Fruit fly (Drosophila melanogaster) whole organism, embryonic: ENCODE measurements around the gene dre4.

Experiments used
- CG10462 ChIP-seq: fragments of 200-800 bp; sonication (Bioruptor generic); optimal IDR thresholded peaks from 2 replicates; lab custom pipeline; 2016; ENCODE audit warnings: missing biosample characterization, missing genetic modification characterization
- CG11456 ChIP-seq: fragments of 200-800 bp; sonication (Bioruptor generic); IDR thresholded peaks from 3 replicates; pipeline ENCODE4 v1.3.6; 2022; ENCODE audit warnings: missing biosample characterization, missing genetic modification characterization
- CG15514 ChIP-seq: fragments of 200-800 bp; sonication (Bioruptor generic); optimal IDR thresholded peaks from 3 replicates; lab custom pipeline; 2017; ENCODE audit warnings: missing biosample characterization, missing genetic modification characterization, mild to moderate bottlenecking, moderate library complexity, missing genetic modification reagents
- CG1832 ChIP-seq: fragments of 200-800 bp; sonication (Bioruptor generic); optimal IDR thresholded peaks from 2 replicates; lab custom pipeline; 2017; ENCODE audit warnings: missing biosample characterization, mild to moderate bottlenecking, missing genetic modification characterization, inconsistent platforms
- CG2712 ChIP-seq: fragments of 200-800 bp; optimal IDR thresholded peaks from 3 replicates; lab custom pipeline; 2019; ENCODE audit warnings: missing biosample characterization, mild to moderate bottlenecking, missing genetic modification characterization, moderate library complexity
- CG33213 ChIP-seq: fragments of 200-800 bp; sonication (Bioruptor generic); optimal IDR thresholded peaks from 3 replicates; lab custom pipeline; 2016; ENCODE audit warnings: missing biosample characterization, missing genetic modification characterization
- CG4360 ChIP-seq: fragments of 200-800 bp; sonication (Bioruptor generic); IDR thresholded peaks from 2 replicates; pipeline ENCODE4 v1.3.6; 2022; ENCODE audit warnings: missing biosample characterization, missing genetic modification characterization
- CG4404 ChIP-seq: fragments of 200-800 bp; sonication (Bioruptor generic); IDR thresholded peaks from 2 replicates; pipeline ENCODE4 v1.3.6; 2022; ENCODE audit warnings: missing biosample characterization, missing genetic modification characterization
- CG7372 ChIP-seq: fragments of 200-800 bp; sonication (Bioruptor generic); IDR thresholded peaks from 2 replicates; pipeline ENCODE4 v1.3.6; 2022; ENCODE audit warnings: missing biosample characterization, missing genetic modification characterization
- CG7786 ChIP-seq: fragments of 200-800 bp; sonication (Bioruptor generic); optimal IDR thresholded peaks from 2 replicates; lab custom pipeline; 2016; ENCODE audit warnings: missing biosample characterization, missing genetic modification characterization
- CG9797 ChIP-seq: fragments of 200-800 bp; sonication (Bioruptor generic); optimal IDR thresholded peaks from 3 replicates; lab custom pipeline; 2018; ENCODE audit warnings: missing biosample characterization, mild to moderate bottlenecking, missing genetic modification characterization
- CG9932 ChIP-seq: fragments of 200-800 bp; sonication (Bioruptor generic); IDR thresholded peaks from 2 replicates; pipeline ENCODE4 v1.3.6; 2022; ENCODE audit warnings: missing biosample characterization, missing genetic modification characterization
- CkIIα-i1 ChIP-seq: fragments of 200-800 bp; sonication (Bioruptor generic); IDR thresholded peaks from 2 replicates; pipeline ENCODE4 v1.3.6; 2022; ENCODE audit warnings: missing biosample characterization, missing genetic modification characterization
- D ChIP-seq, 2 experiments: fragments of 200-800 bp in 1 of 2; fragments of >200 bp in 1 of 2; sonication (Bioruptor generic) in 1 of 2; optimal IDR thresholded peaks; 2 replicates in 1 of 2; 3 replicates in 1 of 2; lab custom pipeline; 2017; ENCODE audit warnings: mild to moderate bottlenecking in 1 of 2, missing biosample characterization in 1 of 2, missing genetic modification characterization in 1 of 2, missing genetic modification reagents in 1 of 2
- Dbx ChIP-seq: fragments of 200-800 bp; sonication (Bioruptor generic); IDR thresholded peaks from 3 replicates; pipeline ENCODE4 v1.3.6; 2022; ENCODE audit warnings: missing biosample characterization, missing genetic modification characterization
- Dip3 ChIP-seq: fragments of 200-800 bp; sonication (Bioruptor generic); optimal IDR thresholded peaks from 3 replicates; lab custom pipeline; 2016; ENCODE audit warnings: missing biosample characterization, missing genetic modification characterization
- Elba2 ChIP-seq: fragments of 200-800 bp; sonication (Bioruptor generic); optimal IDR thresholded peaks from 3 replicates; lab custom pipeline; 2016; ENCODE audit warnings: missing biosample characterization, missing genetic modification characterization
- HLHmδ ChIP-seq: fragments of 200-800 bp; sonication (Bioruptor generic); optimal IDR thresholded peaks from 2 replicates; lab custom pipeline; 2018; ENCODE audit warnings: missing biosample characterization, mild to moderate bottlenecking, missing genetic modification characterization, moderate library complexity
- Kr ChIP-seq: fragments of 200-800 bp; sonication (Bioruptor generic); optimal IDR thresholded peaks from 2 replicates; lab custom pipeline; 2017; ENCODE audit warnings: missing biosample characterization, mild to moderate bottlenecking, missing genetic modification characterization
- NC2α ChIP-seq: fragments of 200-800 bp; sonication (Bioruptor generic); optimal IDR thresholded peaks from 2 replicates; lab custom pipeline; 2016; ENCODE audit warnings: missing biosample characterization, missing genetic modification characterization
- Nf-YA ChIP-seq: fragments of 200-800 bp; sonication (Bioruptor generic); IDR thresholded peaks from 2 replicates; pipeline ENCODE4 v1.3.6; 2022; ENCODE audit warnings: missing biosample characterization, missing genetic modification characterization
- Nf-YB ChIP-seq: fragments of 200-800 bp; sonication (Bioruptor generic); optimal IDR thresholded peaks from 3 replicates; lab custom pipeline; 2019; ENCODE audit warnings: missing biosample characterization, mild to moderate bottlenecking, missing genetic modification characterization, moderate library complexity
- Nf-YC ChIP-seq: fragments of 200-800 bp; optimal IDR thresholded peaks from 3 replicates; lab custom pipeline; 2019; ENCODE audit warnings: missing biosample characterization, mild to moderate bottlenecking, missing genetic modification characterization, moderate library complexity
- Opbp ChIP-seq: fragments of 200-800 bp; sonication (Bioruptor generic); IDR thresholded peaks from 3 replicates; pipeline ENCODE4 v1.3.6; 2022; ENCODE audit warnings: missing biosample characterization, missing genetic modification characterization; ENCODE audit not compliant: partially characterized antibody
- Optix ChIP-seq: fragments of 200-800 bp; sonication (Bioruptor generic); IDR thresholded peaks from 3 replicates; pipeline ENCODE4 v1.3.6; 2022; ENCODE audit warnings: missing biosample characterization, missing genetic modification characterization
- Ptx1 ChIP-seq: fragments of 200-800 bp; sonication (Bioruptor generic); IDR thresholded peaks from 2 replicates; pipeline ENCODE4 v1.3.6; 2022; ENCODE audit warnings: missing biosample characterization, missing genetic modification characterization
- Side ChIP-seq: fragments of 200-800 bp; sonication (Bioruptor generic); optimal IDR thresholded peaks from 2 replicates; lab custom pipeline; 2016; ENCODE audit warnings: missing biosample characterization, missing genetic modification characterization
- Trl ChIP-seq, 3 experiments: fragments of >200 bp in 2 of 3; fragments of 200-800 bp in 1 of 3; sonication (Bioruptor generic) in 1 of 3; optimal IDR thresholded peaks; 2 replicates in 1 of 3; 3 replicates in 2 of 3; lab custom pipeline; 2016 to 2017; ENCODE audit warnings: missing biosample characterization in 1 of 3, missing genetic modification characterization in 1 of 3
- Xbp1 ChIP-seq: fragments of 200-800 bp; sonication (Bioruptor generic); optimal IDR thresholded peaks from 3 replicates; lab custom pipeline; 2016; ENCODE audit warnings: missing biosample characterization, mild to moderate bottlenecking, missing genetic modification characterization
- ara ChIP-seq: fragments of 200-800 bp; sonication (Bioruptor generic); IDR thresholded peaks from 2 replicates; pipeline ENCODE4 v1.3.6; 2022; ENCODE audit warnings: missing biosample characterization, missing genetic modification characterization
- btn ChIP-seq: fragments of 200-800 bp; sonication (Bioruptor generic); optimal IDR thresholded peaks from 2 replicates; lab custom pipeline; 2016; ENCODE audit warnings: missing biosample characterization, missing genetic modification characterization
- cas ChIP-seq: fragments of 200-800 bp; sonication (Bioruptor generic); IDR thresholded peaks from 2 replicates; pipeline ENCODE4 v1.3.6; 2022; ENCODE audit warnings: missing biosample characterization, missing genetic modification characterization
- caup ChIP-seq: fragments of 200-800 bp; sonication (Bioruptor generic); optimal IDR thresholded peaks from 3 replicates; lab custom pipeline; 2017; ENCODE audit warnings: missing biosample characterization, mild to moderate bottlenecking, missing genetic modification characterization, moderate library complexity; ENCODE audit not compliant: severe bottlenecking
- chinmo ChIP-seq: fragments of 200-800 bp; sonication (Bioruptor generic); IDR thresholded peaks from 4 replicates; pipeline ENCODE4 v1.3.6; 2022; ENCODE audit warnings: missing biosample characterization, missing genetic modification characterization; ENCODE audit not compliant: partially characterized antibody
- ci ChIP-seq: fragments of 200-800 bp; sonication (Bioruptor generic); IDR thresholded peaks from 3 replicates; pipeline ENCODE4 v1.3.6; 2022; ENCODE audit warnings: missing biosample characterization, missing genetic modification characterization
- dpn ChIP-seq, 2 experiments: fragments of 200-800 bp; sonication (Bioruptor generic); optimal IDR thresholded peaks; 3 replicates each; lab custom pipeline; 2016; ENCODE audit warnings: missing biosample characterization in 2 of 2, missing genetic modification characterization in 2 of 2
- gcm ChIP-seq: fragments of 200-800 bp; sonication (Bioruptor generic); optimal IDR thresholded peaks from 2 replicates; lab custom pipeline; 2019; ENCODE audit warnings: missing biosample characterization, mild to moderate bottlenecking, missing genetic modification characterization, moderate library complexity
- lola ChIP-seq, 3 experiments: fragments of >200 bp in 2 of 3; fragments of 200-800 bp in 1 of 3; sonication (Bioruptor generic) in 1 of 3; optimal IDR thresholded peaks; 2 replicates each; lab custom pipeline; 2017 to 2019; ENCODE audit warnings: missing biosample characterization in 3 of 3, missing genetic modification characterization in 3 of 3, mild to moderate bottlenecking in 1 of 3, moderate library complexity in 1 of 3
- lov ChIP-seq, 2 experiments: fragments of 200-800 bp in 1 of 2; fragments of >200 bp in 1 of 2; sonication (Bioruptor generic) in 1 of 2; IDR thresholded peaks in 1 of 2; optimal IDR thresholded peaks in 1 of 2; 2 replicates in 1 of 2; 3 replicates in 1 of 2; pipeline versions ENCODE4 v1.3.6 to Lab custom; 2017 to 2022; ENCODE audit warnings: missing biosample characterization in 1 of 2, missing genetic modification characterization in 1 of 2
- prd ChIP-seq, 3 experiments: fragments of >200 bp in 2 of 3; fragments of 200-800 bp in 1 of 3; sonication (Bioruptor generic) in 1 of 3; optimal IDR thresholded peaks in 2 of 3; IDR thresholded peaks in 1 of 3; 2 replicates in 2 of 3; 3 replicates in 1 of 3; pipeline versions ENCODE4 v1.3.6 to Lab custom; 2017 to 2022; ENCODE audit warnings: missing biosample characterization in 1 of 3, missing genetic modification characterization in 1 of 3
- pros ChIP-seq: fragments of 200-800 bp; sonication (Bioruptor generic); optimal IDR thresholded peaks from 3 replicates; lab custom pipeline; 2019; ENCODE audit warnings: missing biosample characterization, mild to moderate bottlenecking, missing genetic modification characterization, moderate library complexity
- seq ChIP-seq: fragments of 200-800 bp; sonication (Bioruptor generic); IDR thresholded peaks from 2 replicates; pipeline ENCODE4 v1.3.6; 2022; ENCODE audit warnings: missing biosample characterization, missing genetic modification characterization
- sr ChIP-seq: fragments of 200-800 bp; sonication (Bioruptor generic); IDR thresholded peaks from 3 replicates; pipeline ENCODE4 v1.3.6; 2022; ENCODE audit warnings: missing biosample characterization, missing genetic modification characterization
- tgo ChIP-seq: fragments of 200-800 bp; sonication (Bioruptor generic); IDR thresholded peaks from 3 replicates; pipeline ENCODE4 v1.3.6; 2022; ENCODE audit warnings: missing biosample characterization, missing genetic modification characterization
- tll ChIP-seq, 2 experiments: fragments of 200-800 bp in 1 of 2; fragments of >200 bp in 1 of 2; sonication (Bioruptor generic) in 1 of 2; optimal IDR thresholded peaks; 2 replicates each; lab custom pipeline; 2017 to 2019; ENCODE audit warnings: missing biosample characterization in 2 of 2, missing genetic modification characterization in 2 of 2, mild to moderate bottlenecking in 1 of 2, moderate library complexity in 1 of 2
- trh ChIP-seq: fragments of 200-800 bp; sonication (Bioruptor generic); optimal IDR thresholded peaks from 2 replicates; lab custom pipeline; 2016; ENCODE audit warnings: missing biosample characterization, missing genetic modification characterization

The dre4 gene

dm6 chr3L:1920051-1920450 is 43.9 kb upstream of the dre4 start:
- TF ChIP-seq CkIIα-i1 (no peak), HLHmδ (GFP tag; lab: Kevin White, UChicago) (no peak), Nf-YA (GFP tag; lab: Robert Waterston, UW) (0 out of 2 replicates have a peak, but pooled peaks have one; percentile 34), seq (GFP tag; lab: Robert Waterston, UW) (peak; percentile 26; the same call in 1 of the 2 replicates), lola (GFP tag; optimal IDR thresholded peaks at IDR 0.05; lab: Kevin White, UChicago) (no peak), NC2α (GFP tag; lab: Kevin White, UChicago) (no peak), Dbx (GFP tag; lab: Robert Waterston, UW) (0 out of 3 replicates have a peak, but pooled peaks have one; percentile 35), Elba2 (GFP tag; lab: Kevin White, UChicago) (peak; percentile 74), caup (GFP tag; lab: Kevin White, UChicago) (no peak), CG7786 (GFP tag; lab: Kevin White, UChicago) (no peak), Trl (optimal IDR thresholded peaks at IDR 0.05; lab: Kevin White, UChicago) (peak in 1 of 2 experiments; percentile 36), Trl (GFP tag; optimal IDR thresholded peaks at IDR 0.05; lab: Kevin White, UChicago) (no peak), CG1832 (GFP tag; lab: Kevin White, UChicago) (peak; percentile 35), cas (GFP tag; lab: Robert Waterston, UW) (no peak), btn (no peak), Nf-YC (tag; lab: Kevin White, UChicago) (peak; percentile 82), CG2712 (tag; lab: Kevin White, UChicago) (no peak), lov (optimal IDR thresholded peaks at IDR 0.05; lab: Kevin White, UChicago) (no peak), lov (GFP tag; IDR thresholded peaks at IDR 0.05; lab: Robert Waterston, UW) (0 out of 3 replicates have a peak, but pooled peaks have one; percentile 13), ci (GFP tag; lab: Robert Waterston, UW) (0 out of 3 replicates have a peak, but pooled peaks have one; percentile 34), Side (GFP tag; lab: Kevin White, UChicago) (no peak), Nf-YB (GFP tag; lab: Kevin White, UChicago) (peak; percentile 85)

DNA sequence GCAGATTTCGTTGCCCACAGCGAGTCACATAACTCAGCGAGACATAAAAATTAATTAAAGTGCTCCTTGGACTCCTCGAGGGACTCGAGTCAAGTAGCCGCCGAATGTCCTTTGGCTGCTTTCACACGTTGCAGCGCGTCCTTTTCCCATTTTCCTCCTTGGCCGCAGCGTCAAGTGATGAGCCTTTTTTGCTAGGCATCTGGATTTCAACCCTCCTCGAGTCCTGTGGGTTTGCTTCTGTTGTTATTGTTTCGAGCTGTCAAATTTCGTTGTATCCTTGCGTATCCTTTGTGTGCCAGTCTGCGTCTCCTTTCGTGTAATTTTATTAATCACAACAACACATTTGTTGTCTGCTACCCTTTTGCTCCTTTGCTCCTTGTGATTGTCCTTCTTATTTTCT is 40.5 kb upstream of the dre4 start:
- peak; percentile 50 for TF ChIP-seq pros (GFP tag; lab: Kevin White, UChicago)
- TF ChIP-seq Xbp1 (GFP tag; lab: Kevin White, UChicago), result no peak
- no peak for TF ChIP-seq sr (GFP tag; lab: Robert Waterston, UW)
- no peak for TF ChIP-seq Dip3 (GFP tag; lab: Kevin White, UChicago)
- peak in 1 of 2 experiments; percentile 55 for TF ChIP-seq tll (GFP tag; optimal IDR thresholded peaks at IDR 0.05; lab: Kevin White, UChicago)
- TF ChIP-seq Kr (GFP tag; lab: Kevin White, UChicago), result peak; percentile 25
- TF ChIP-seq CG10462, result no peak
- TF ChIP-seq D (optimal IDR thresholded peaks at IDR 0.05; lab: Kevin White, UChicago), result peak; percentile 49
- no peak for TF ChIP-seq D (GFP tag; optimal IDR thresholded peaks at IDR 0.05; lab: Kevin White, UChicago)
- TF ChIP-seq CG4360 (GFP tag; lab: Robert Waterston, UW), result peak; percentile 44; the same call in 1 of the 2 replicates
- no peak for TF ChIP-seq CG7372 (GFP tag; lab: Robert Waterston, UW)
- no peak for TF ChIP-seq Optix (GFP tag; lab: Robert Waterston, UW)
- no peak for TF ChIP-seq dpn (GFP tag; optimal IDR thresholded peaks at IDR 0.05; lab: Kevin White, UChicago)
- no peak for TF ChIP-seq Opbp (GFP tag; lab: Robert Waterston, UW)
- no peak for TF ChIP-seq trh (GFP tag; lab: Kevin White, UChicago)

DNA sequence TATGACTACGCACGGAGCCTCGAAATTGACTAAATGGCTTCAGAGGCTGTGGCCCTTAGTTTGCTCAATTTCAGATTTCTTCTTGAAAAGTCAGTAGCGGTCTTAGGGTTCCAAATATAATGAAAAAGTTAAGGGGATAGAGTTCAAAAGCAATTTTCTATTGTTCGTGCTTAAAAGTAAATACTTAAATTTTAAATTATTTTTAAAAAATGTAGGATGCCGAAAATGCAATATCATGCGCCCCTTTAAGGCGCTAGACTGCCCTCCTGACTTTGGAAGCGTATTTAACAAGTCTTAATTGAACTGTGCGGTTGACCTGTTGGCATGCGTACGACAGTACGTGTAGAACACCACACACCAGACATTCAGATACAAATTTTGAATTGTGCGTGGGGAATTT is 38.6 kb upstream of the dre4 start:
- TF ChIP-seq Ptx1 (GFP tag; lab: Robert Waterston, UW) (peak; percentile 43; the same call in 1 of the 2 replicates), CG11456 (GFP tag; lab: Robert Waterston, UW) (0 out of 3 replicates have a peak, but pooled peaks have one; percentile 37), CG4404 (peak; percentile 65), CG33213 (no peak), CG15514 (no peak), chinmo (GFP tag; lab: Robert Waterston, UW) (no peak), CG9932 (GFP tag; lab: Robert Waterston, UW) (0 out of 2 replicates have a peak, but pooled peaks have one; percentile 7), prd (optimal IDR thresholded peaks at IDR 0.05; lab: Kevin White, UChicago) (no peak), prd (GFP tag; IDR thresholded peaks at IDR 0.05; lab: Robert Waterston, UW) (peak; percentile 54; the same call in 1 of the 3 replicates), CG9797 (GFP tag; lab: Kevin White, UChicago) (no peak), tgo (GFP tag; lab: Robert Waterston, UW) (peak; percentile 40; the same call in 2 of the 3 replicates), Dbx (GFP tag; lab: Robert Waterston, UW) (peak; percentile 44; the same call in 2 of the 3 replicates), ara (GFP tag; lab: Robert Waterston, UW) (no peak), gcm (no peak)
